Fruit fly (Drosophila melanogaster) whole organism, embryonic: Measurements from ENCODE around the gene Galphai.
A peak's percentile ranks its signal among the peaks of the same experiment; 100 is the strongest.

Source experiments
- Bdp1 ChIP-seq: fragments of 200-800 bp; sonication (Bioruptor generic); optimal IDR thresholded peaks from 3 replicates; lab custom pipeline; 2016; ENCODE audit warnings: missing biosample characterization, missing genetic modification characterization
- Bteb2 ChIP-seq: fragments of 200-800 bp; sonication (Bioruptor generic); optimal IDR thresholded peaks from 2 replicates; lab custom pipeline; 2016; ENCODE audit warnings: missing biosample characterization, missing genetic modification characterization
- CG11085 ChIP-seq: fragments of 200-800 bp; sonication (Bioruptor generic); IDR thresholded peaks from 2 replicates; pipeline ENCODE4 v1.3.6; 2022; ENCODE audit warnings: missing biosample characterization, missing genetic modification characterization
- CG12071 ChIP-seq: fragments of 200-800 bp; sonication (Bioruptor generic); optimal IDR thresholded peaks from 3 replicates; lab custom pipeline; 2018; ENCODE audit warnings: missing biosample characterization, mild to moderate bottlenecking, missing genetic modification characterization
- CG14441 ChIP-seq: fragments of 200-800 bp; sonication (Bioruptor generic); IDR thresholded peaks from 2 replicates; pipeline ENCODE4 v1.3.6; 2022; ENCODE audit warnings: missing biosample characterization, missing genetic modification characterization
- CG15073 ChIP-seq: fragments of 200-800 bp; sonication (Bioruptor generic); optimal IDR thresholded peaks from 2 replicates; lab custom pipeline; 2016; ENCODE audit warnings: missing biosample characterization, missing genetic modification characterization
- CG1529 ChIP-seq: fragments of 200-800 bp; sonication (Bioruptor generic); optimal IDR thresholded peaks from 3 replicates; lab custom pipeline; 2018; ENCODE audit warnings: missing biosample characterization, missing genetic modification characterization
- CG15601 ChIP-seq: fragments of 200-800 bp; sonication (Bioruptor generic); optimal IDR thresholded peaks from 3 replicates; lab custom pipeline; 2019; ENCODE audit warnings: missing biosample characterization, mild to moderate bottlenecking, missing genetic modification characterization, moderate library complexity
- CG17359 ChIP-seq: fragments of 200-800 bp; sonication (Bioruptor generic); optimal IDR thresholded peaks from 3 replicates; lab custom pipeline; 2018; ENCODE audit warnings: missing biosample characterization, mild to moderate bottlenecking, missing genetic modification characterization, moderate library complexity
- CG17361 ChIP-seq: fragments of 200-800 bp; sonication (Bioruptor generic); IDR thresholded peaks from 3 replicates; pipeline ENCODE4 v1.3.6; 2022; ENCODE audit warnings: missing biosample characterization, missing genetic modification characterization
- CG17568 ChIP-seq: fragments of 200-800 bp; sonication (Bioruptor generic); optimal IDR thresholded peaks from 2 replicates; lab custom pipeline; 2018; ENCODE audit warnings: missing biosample characterization, mild to moderate bottlenecking, missing genetic modification characterization, moderate library complexity
- CG30431 ChIP-seq: fragments of 200-800 bp; sonication (Bioruptor generic); optimal IDR thresholded peaks from 2 replicates; lab custom pipeline; 2017; ENCODE audit warnings: missing biosample characterization, missing genetic modification characterization
- CG4854 ChIP-seq: fragments of 200-800 bp; sonication (Bioruptor generic); optimal IDR thresholded peaks from 2 replicates; lab custom pipeline; 2016; ENCODE audit warnings: missing biosample characterization, missing genetic modification characterization, inconsistent platforms
- CG5953 ChIP-seq: fragments of 200-800 bp; sonication (Bioruptor generic); IDR thresholded peaks from 2 replicates; pipeline ENCODE4 v1.3.6; 2022; ENCODE audit warnings: missing biosample characterization, missing genetic modification characterization
- CG6175 ChIP-seq: fragments of 200-800 bp; sonication (Bioruptor generic); IDR thresholded peaks from 3 replicates; pipeline ENCODE4 v1.3.6; 2022; ENCODE audit warnings: missing biosample characterization, missing genetic modification characterization
- CG6765 ChIP-seq: fragments of 200-800 bp; sonication (Bioruptor generic); optimal IDR thresholded peaks from 3 replicates; lab custom pipeline; 2017; ENCODE audit warnings: missing biosample characterization, mild to moderate bottlenecking, missing genetic modification characterization
- CG7839 ChIP-seq: fragments of 200-800 bp; sonication (Bioruptor generic); optimal IDR thresholded peaks from 3 replicates; lab custom pipeline; 2018; ENCODE audit warnings: missing biosample characterization, mild to moderate bottlenecking, missing genetic modification characterization, moderate library complexity
- CG9797 ChIP-seq: fragments of 200-800 bp; sonication (Bioruptor generic); optimal IDR thresholded peaks from 3 replicates; lab custom pipeline; 2018; ENCODE audit warnings: missing biosample characterization, mild to moderate bottlenecking, missing genetic modification characterization
- CrebB ChIP-seq: fragments of 200-800 bp; sonication (Bioruptor generic); optimal IDR thresholded peaks from 3 replicates; lab custom pipeline; 2018; ENCODE audit warnings: missing biosample characterization, mild to moderate bottlenecking, missing genetic modification characterization
- D19B ChIP-seq: fragments of 200-800 bp; sonication (Bioruptor generic); optimal IDR thresholded peaks from 2 replicates; lab custom pipeline; 2017; ENCODE audit warnings: missing biosample characterization, mild to moderate bottlenecking, missing genetic modification characterization
- Dp ChIP-seq: fragments of 200-800 bp; sonication (Bioruptor generic); optimal IDR thresholded peaks from 2 replicates; lab custom pipeline; 2018; ENCODE audit warnings: missing biosample characterization, mild to moderate bottlenecking, missing genetic modification characterization, moderate library complexity
- Dref ChIP-seq: fragments of 200-800 bp; sonication (Bioruptor generic); IDR thresholded peaks from 2 replicates; pipeline ENCODE4 v1.3.6; 2022; ENCODE audit warnings: missing biosample characterization, missing genetic modification characterization
- NC2β ChIP-seq: fragments of 200-800 bp; sonication (Bioruptor generic); optimal IDR thresholded peaks from 2 replicates; lab custom pipeline; 2016; ENCODE audit warnings: missing biosample characterization, missing genetic modification characterization
- Optix ChIP-seq: fragments of 200-800 bp; sonication (Bioruptor generic); IDR thresholded peaks from 3 replicates; pipeline ENCODE4 v1.3.6; 2022; ENCODE audit warnings: missing biosample characterization, missing genetic modification characterization
- Ravus ChIP-seq: fragments of 200-800 bp; sonication (Bioruptor generic); IDR thresholded peaks from 2 replicates; pipeline ENCODE4 v1.3.6; 2022; ENCODE audit warnings: missing biosample characterization, missing genetic modification characterization
- Sry-β ChIP-seq: fragments of 200-800 bp; sonication (Bioruptor generic); optimal IDR thresholded peaks from 2 replicates; lab custom pipeline; 2018; ENCODE audit warnings: missing biosample characterization, mild to moderate bottlenecking, missing genetic modification characterization, moderate library complexity
- ara ChIP-seq: fragments of 200-800 bp; sonication (Bioruptor generic); IDR thresholded peaks from 2 replicates; pipeline ENCODE4 v1.3.6; 2022; ENCODE audit warnings: missing biosample characterization, missing genetic modification characterization
- caup ChIP-seq: fragments of 200-800 bp; sonication (Bioruptor generic); optimal IDR thresholded peaks from 3 replicates; lab custom pipeline; 2017; ENCODE audit warnings: missing biosample characterization, mild to moderate bottlenecking, missing genetic modification characterization, moderate library complexity; ENCODE audit not compliant: severe bottlenecking
- crc ChIP-seq: fragments of 200-800 bp; sonication (Bioruptor generic); optimal IDR thresholded peaks from 2 replicates; lab custom pipeline; 2016; ENCODE audit warnings: missing biosample characterization, missing genetic modification characterization
- dmrt99B ChIP-seq: fragments of 200-800 bp; sonication (Bioruptor generic); optimal IDR thresholded peaks from 2 replicates; lab custom pipeline; 2018; ENCODE audit warnings: missing biosample characterization, mild to moderate bottlenecking, missing genetic modification characterization, moderate library complexity
- dpn ChIP-seq, 2 experiments: fragments of 200-800 bp; sonication (Bioruptor generic); optimal IDR thresholded peaks; 3 replicates each; lab custom pipeline; 2016; ENCODE audit warnings: missing biosample characterization in 2 of 2, missing genetic modification characterization in 2 of 2
- exex ChIP-seq: fragments of 200-800 bp; sonication (Bioruptor generic); optimal IDR thresholded peaks from 4 replicates; lab custom pipeline; 2018; ENCODE audit warnings: missing biosample characterization, mild to moderate bottlenecking, missing genetic modification characterization, moderate library complexity
- fd102C ChIP-seq: fragments of 200-800 bp; sonication (Bioruptor generic); optimal IDR thresholded peaks from 2 replicates; lab custom pipeline; 2018; ENCODE audit warnings: missing biosample characterization, mild to moderate bottlenecking, missing genetic modification characterization, moderate library complexity
- fd64A ChIP-seq: fragments of 200-800 bp; sonication (Bioruptor generic); optimal IDR thresholded peaks from 3 replicates; lab custom pipeline; 2018; ENCODE audit warnings: missing biosample characterization, mild to moderate bottlenecking, missing genetic modification characterization
- gem ChIP-seq: fragments of 200-800 bp; sonication (Bioruptor generic); optimal IDR thresholded peaks from 2 replicates; lab custom pipeline; 2019; ENCODE audit warnings: missing biosample characterization, mild to moderate bottlenecking, missing genetic modification characterization, moderate library complexity
- grau ChIP-seq: fragments of 200-800 bp; optimal IDR thresholded peaks from 3 replicates; lab custom pipeline; 2019; ENCODE audit warnings: missing biosample characterization, mild to moderate bottlenecking, missing genetic modification characterization, moderate library complexity
- grn ChIP-seq: fragments of 200-800 bp; sonication (Bioruptor generic); optimal IDR thresholded peaks from 3 replicates; lab custom pipeline; 2017; ENCODE audit warnings: missing biosample characterization, missing genetic modification characterization
- jigr1 ChIP-seq: fragments of 200-800 bp; sonication (Bioruptor generic); IDR thresholded peaks from 3 replicates; pipeline ENCODE4 v1.3.6; 2022; ENCODE audit warnings: missing biosample characterization, missing genetic modification characterization
- jumu ChIP-seq: fragments of 200-800 bp; sonication (Bioruptor generic); optimal IDR thresholded peaks from 3 replicates; lab custom pipeline; 2016; ENCODE audit warnings: missing biosample characterization, missing genetic modification characterization
- kay ChIP-seq: fragments of 200-800 bp; sonication (Bioruptor generic); optimal IDR thresholded peaks from 2 replicates; lab custom pipeline; 2016; ENCODE audit warnings: missing biosample characterization, missing genetic modification characterization
- klu ChIP-seq: fragments of 200-800 bp; sonication (Bioruptor generic); IDR thresholded peaks from 2 replicates; pipeline ENCODE4 v1.3.6; 2022; ENCODE audit warnings: missing biosample characterization, missing genetic modification characterization
- nmo ChIP-seq: fragments of 200-800 bp; sonication (Bioruptor generic); optimal IDR thresholded peaks from 2 replicates; lab custom pipeline; 2018; ENCODE audit warnings: missing biosample characterization, mild to moderate bottlenecking, missing genetic modification characterization, moderate library complexity
- pros ChIP-seq: fragments of 200-800 bp; sonication (Bioruptor generic); optimal IDR thresholded peaks from 3 replicates; lab custom pipeline; 2019; ENCODE audit warnings: missing biosample characterization, mild to moderate bottlenecking, missing genetic modification characterization, moderate library complexity
- pum ChIP-seq: fragments of 200-800 bp; sonication (Bioruptor generic); optimal IDR thresholded peaks from 2 replicates; lab custom pipeline; 2016; ENCODE audit warnings: missing biosample characterization, missing genetic modification characterization
- row ChIP-seq: fragments of 200-800 bp; sonication (Bioruptor generic); IDR thresholded peaks from 3 replicates; pipeline ENCODE4 v1.3.6; 2022; ENCODE audit warnings: missing biosample characterization, missing genetic modification characterization
- schlank ChIP-seq: fragments of 200-800 bp; sonication (Bioruptor generic); optimal IDR thresholded peaks from 2 replicates; lab custom pipeline; 2018; ENCODE audit warnings: missing biosample characterization, mild to moderate bottlenecking, missing genetic modification characterization
- shn ChIP-seq: fragments of 200-800 bp; sonication (Bioruptor generic); optimal IDR thresholded peaks from 3 replicates; lab custom pipeline; 2016; ENCODE audit warnings: missing biosample characterization, missing genetic modification characterization
- sisA ChIP-seq: fragments of 200-800 bp; sonication (Bioruptor generic); IDR thresholded peaks from 2 replicates; pipeline ENCODE4 v1.3.6; 2022; ENCODE audit warnings: missing biosample characterization, missing genetic modification characterization
- sqz ChIP-seq: fragments of 200-800 bp; sonication (Bioruptor generic); optimal IDR thresholded peaks from 3 replicates; lab custom pipeline; 2018; ENCODE audit warnings: missing biosample characterization, mild to moderate bottlenecking, missing genetic modification characterization
- sr ChIP-seq: fragments of 200-800 bp; sonication (Bioruptor generic); IDR thresholded peaks from 3 replicates; pipeline ENCODE4 v1.3.6; 2022; ENCODE audit warnings: missing biosample characterization, missing genetic modification characterization
- tap ChIP-seq: fragments of 200-800 bp; optimal IDR thresholded peaks from 3 replicates; lab custom pipeline; 2019; ENCODE audit warnings: missing biosample characterization, mild to moderate bottlenecking, missing genetic modification characterization, moderate library complexity
- tio ChIP-seq: fragments of 200-800 bp; sonication (Bioruptor generic); optimal IDR thresholded peaks from 2 replicates; lab custom pipeline; 2017; ENCODE audit warnings: missing biosample characterization, missing genetic modification characterization, inconsistent platforms

Galphai gene

dm6 chr3L:6980553-6980952 is 709 bp upstream of the Galphai start (continued):
- TF ChIP-seq grau (tag; lab: Kevin White, UChicago) (peak; percentile 57), tio (no peak), CG6765 (GFP tag; lab: Kevin White, UChicago) (no peak), sqz (GFP tag; lab: Kevin White, UChicago) (no peak), CG17361 (GFP tag; lab: Robert Waterston, UW) (peak; percentile 27; the same call in 1 of the 3 replicates), fd64A (GFP tag; lab: Kevin White, UChicago) (no peak), row (0 out of 3 replicates have a peak, but pooled peaks have one; percentile 10), sr (no peak), CG9797 (GFP tag; lab: Kevin White, UChicago) (no peak), Bdp1 (GFP tag; lab: Kevin White, UChicago) (no peak), crc (GFP tag; lab: Kevin White, UChicago) (no peak), shn (no peak), Optix (GFP tag; lab: Robert Waterston, UW) (no peak), CG14441 (GFP tag; lab: Robert Waterston, UW) (no peak), caup (GFP tag; lab: Kevin White, UChicago) (no peak), grn (GFP tag; lab: Kevin White, UChicago) (no peak), Bteb2 (GFP tag; lab: Kevin White, UChicago) (no peak), tap (tag; lab: Kevin White, UChicago) (no peak), CG15601 (tag; lab: Kevin White, UChicago) (no peak), sisA (GFP tag; lab: Robert Waterston, UW) (no peak), CG4854 (GFP tag; lab: Kevin White, UChicago) (no peak), CG1529 (no peak), Ravus (GFP tag; lab: Robert Waterston, UW) (no peak), nmo (GFP tag; lab: Kevin White, UChicago) (peak; percentile 3), kay (GFP tag; lab: Kevin White, UChicago) (no peak), pum (GFP tag; lab: Kevin White, UChicago) (no peak), CG12071 (GFP tag; lab: Kevin White, UChicago) (no peak), klu (GFP tag; lab: Robert Waterston, UW) (no peak), CrebB (tag; lab: Kevin White, UChicago) (no peak), NC2β (GFP tag; lab: Kevin White, UChicago) (no peak), CG6175 (GFP tag; lab: Robert Waterston, UW) (no peak), Sry-β (no peak), fd102C (no peak), dpn (GFP tag; optimal IDR thresholded peaks at IDR 0.05; lab: Kevin White, UChicago) (no peak), pros (GFP tag; lab: Kevin White, UChicago) (no peak), CG17359 (no peak), jumu (no peak), CG15073 (no peak), Dref (GFP tag; lab: Robert Waterston, UW) (no peak), Dp (GFP tag; lab: Kevin White, UChicago) (no peak), CG7839 (tag; lab: Kevin White, UChicago) (peak; percentile 4), exex (tag; lab: Kevin White, UChicago) (no peak), D19B (GFP tag; lab: Kevin White, UChicago) (no peak), schlank (tag; lab: Kevin White, UChicago) (no peak), CG11085 (GFP tag; lab: Robert Waterston, UW) (no peak), CG30431 (GFP tag; lab: Kevin White, UChicago) (no peak), ara (GFP tag; lab: Robert Waterston, UW) (no peak), gem (tag; lab: Kevin White, UChicago) (peak; percentile 25), CG5953 (no peak), CG17568 (GFP tag; lab: Kevin White, UChicago) (no peak), dmrt99B (tag; lab: Kevin White, UChicago) (peak; percentile 6), jigr1 (GFP tag; lab: Robert Waterston, UW) (no peak)
